Worm (Caenorhabditis elegans): ENCODE results near the gene Y71H10B.1.

- peak; percentile 26; the same call in 1 of the 2 replicates for TF ChIP-seq tbx-37 (GFP tag; conservative IDR thresholded peaks at IDR 0.05)
- TF ChIP-seq aly-1 (tag; optimal IDR thresholded peaks at IDR 0.05): no peak
- 0 out of 2 replicates have a peak, but pooled peaks have one; percentile 31 for TF ChIP-seq sea-1 (GFP tag; conservative IDR thresholded peaks at IDR 0.05)
- TF ChIP-seq ceh-36 (tag; optimal IDR thresholded peaks at IDR 0.05): no peak
- peak; percentile 85 for TF ChIP-seq hmg-4 (GFP tag; optimal IDR thresholded peaks at IDR 0.05)
- TF ChIP-seq F13C5.2 (tag; optimal IDR thresholded peaks at IDR 0.05): peak; percentile 82
- TF ChIP-seq B0310.2 (tag; optimal IDR thresholded peaks at IDR 0.05): no peak
- no peak for TF ChIP-seq ama-1 (optimal IDR thresholded peaks at IDR 0.05)
- TF ChIP-seq tra-4 (tag; optimal IDR thresholded peaks at IDR 0.05): no peak
- peak; percentile 30; the same call in 1 of the 2 replicates for TF ChIP-seq scrt-1 (GFP tag; IDR thresholded peaks at IDR 0.05)
- no peak for TF ChIP-seq hmbx-1 (tag; optimal IDR thresholded peaks at IDR 0.05)
- peak; percentile 64; the same call in 1 of the 2 replicates for TF ChIP-seq pes-1 (GFP tag; IDR thresholded peaks at IDR 0.05)
- peak; percentile 60 for TF ChIP-seq flt-1 (GFP tag; IDR thresholded peaks at IDR 0.05)
Observed at ce11 chrX:2809611-2810010, 30.5 kb downstream of the Y71H10B.1 start, which contains the start of gene C14A11.9.

Data from whole organism, early embryonic.